Fruit fly (Drosophila melanogaster): ENCODE measurements around the gene Kat60.

- TF ChIP-seq insv (optimal IDR thresholded peaks at IDR 0.05) (no peak), psq (optimal IDR thresholded peaks at IDR 0.05) (no peak), ttk (optimal IDR thresholded peaks at IDR 0.05) (no peak)
Measured at dm6 chr3R:5261262-5261661, 29.3 kb upstream of the Kat60 start.

Measured in Kc167 (cell line).